Worm (Caenorhabditis elegans) whole organism, early embryonic: Measurements from ENCODE around the gene M110.8.

Source experiments
- B0310.2 ChIP-seq: sonication (generic microtip); optimal IDR thresholded peaks from 2 replicates; lab custom pipeline; 2016; ENCODE audit warnings: mild to moderate bottlenecking, missing genetic modification characterization, missing compliant biosample characterization
- F13C5.2 ChIP-seq: sonication (generic microtip); optimal IDR thresholded peaks from 2 replicates; lab custom pipeline; 2017; ENCODE audit warnings: mild to moderate bottlenecking, missing genetic modification characterization, inconsistent platforms, missing compliant biosample characterization
- aly-1 ChIP-seq: sonication (generic microtip); optimal IDR thresholded peaks from 2 replicates; lab custom pipeline; 2016; ENCODE audit warnings: missing genetic modification characterization, missing compliant biosample characterization
- ama-1 ChIP-seq: fragments of 150-350 bp; optimal IDR thresholded peaks from 2 replicates; lab custom pipeline; 2014
- ceh-36 ChIP-seq: sonication (generic microtip); optimal IDR thresholded peaks from 2 replicates; lab custom pipeline; 2016; ENCODE audit warnings: missing genetic modification characterization, inconsistent platforms, missing compliant biosample characterization
- ets-7 ChIP-seq: sonication (generic microtip); optimal IDR thresholded peaks from 2 replicates; lab custom pipeline; 2016; ENCODE audit warnings: missing genotype, missing genetic modification characterization, missing compliant biosample characterization
- flt-1 ChIP-seq: fragments of 200-800 bp; sonication (Bioruptor generic); IDR thresholded peaks from 2 replicates; pipeline ENCODE4 v1.3.6; 2022; ENCODE audit warnings: missing genetic modification characterization, missing compliant biosample characterization
- hmbx-1 ChIP-seq: sonication (generic microtip); optimal IDR thresholded peaks from 2 replicates; lab custom pipeline; 2016; ENCODE audit warnings: mild to moderate bottlenecking, missing genetic modification characterization, missing compliant biosample characterization
- pes-1 ChIP-seq: fragments of 200-800 bp; sonication (Bioruptor generic); IDR thresholded peaks from 2 replicates; pipeline ENCODE4 v1.3.6; 2022; ENCODE audit warnings: missing genetic modification reagents, missing genetic modification characterization, missing compliant biosample characterization
- tra-4 ChIP-seq: sonication (generic microtip); optimal IDR thresholded peaks from 2 replicates; lab custom pipeline; 2017; ENCODE audit warnings: missing genetic modification characterization, missing compliant biosample characterization

DNA sequence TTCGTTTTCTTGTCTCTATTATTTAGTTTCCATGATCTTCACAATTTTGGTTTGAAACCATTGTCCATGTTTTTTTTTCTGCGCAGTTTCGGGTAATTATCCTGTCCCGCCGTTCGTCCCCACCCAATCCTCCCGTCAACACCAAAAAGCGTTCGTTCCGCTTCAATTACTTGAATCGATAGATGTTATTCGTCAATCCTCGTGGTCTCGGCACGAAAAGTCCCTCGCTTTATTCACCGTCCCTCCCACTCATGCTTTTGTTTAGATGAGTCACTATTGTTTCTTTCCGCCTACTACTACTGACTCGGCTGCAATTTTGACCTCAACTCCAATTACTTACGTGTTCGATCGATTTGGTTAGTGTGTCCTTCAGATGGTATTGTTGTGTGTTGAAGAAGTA lies 14.0 kb upstream of the M110.8 start:
- no peak for TF ChIP-seq ama-1 (lab: Kevin White, UChicago)
- TF ChIP-seq ets-7 (tag; lab: Kevin White, UChicago), result no peak
- TF ChIP-seq aly-1 (tag; lab: Kevin White, UChicago), result no peak
- TF ChIP-seq F13C5.2 (tag; lab: Kevin White, UChicago), result no peak
- TF ChIP-seq ceh-36, result no peak
- no peak for TF ChIP-seq hmbx-1
- no peak for TF ChIP-seq tra-4 (tag; lab: Kevin White, UChicago)
- no peak for TF ChIP-seq flt-1 (GFP tag; lab: Robert Waterston, UW)
- no peak for TF ChIP-seq pes-1
- no peak for TF ChIP-seq B0310.2 (tag; lab: Kevin White, UChicago)
